Worm (Caenorhabditis elegans) whole organism, L2 larva: ENCODE results near the gene cyp-33C7.

Experiments used
- F13H6.1 ChIP-seq: sonication (generic microtip); optimal IDR thresholded peaks from 2 replicates; lab custom pipeline; 2016; ENCODE audit warnings: missing genetic modification characterization, missing compliant biosample characterization
- ZK546.5 ChIP-seq: sonication (generic microtip); optimal IDR thresholded peaks from 2 replicates; lab custom pipeline; 2017; ENCODE audit warnings: missing biosample characterization, missing genetic modification characterization
- alr-1 ChIP-seq: fragments of 150-350 bp; optimal IDR thresholded peaks from 2 replicates; lab custom pipeline; 2014; ENCODE audit warnings: missing biosample characterization, missing genetic modification characterization
- ceh-16 ChIP-seq: fragments of 150-350 bp; optimal IDR thresholded peaks from 2 replicates; lab custom pipeline; 2014; ENCODE audit warnings: missing biosample characterization, missing genetic modification characterization
- egl-27 ChIP-seq: sonication (generic microtip); optimal IDR thresholded peaks from 3 replicates; lab custom pipeline; 2017; ENCODE audit warnings: missing biosample characterization, missing genetic modification reagents, missing genetic modification characterization
- fos-1 ChIP-seq: fragments of 150-350 bp; optimal IDR thresholded peaks from 2 replicates; lab custom pipeline; 2014; ENCODE audit warnings: missing biosample characterization, missing genetic modification characterization
- lin-11 ChIP-seq: fragments of 150-350 bp; sonication (generic microtip); optimal IDR thresholded peaks from 2 replicates; lab custom pipeline; 2014; ENCODE audit warnings: missing biosample characterization, missing genetic modification characterization, inconsistent platforms, mixed read lengths
- lsy-2 ChIP-seq, 2 experiments: fragments of 150-350 bp in 1 of 2; sonication (generic microtip) in 1 of 2; optimal IDR thresholded peaks; 2 replicates each; lab custom pipeline; 2014 to 2017; ENCODE audit warnings: missing biosample characterization in 2 of 2, missing genetic modification characterization in 2 of 2
- mbf-1 ChIP-seq: sonication (generic microtip); optimal IDR thresholded peaks from 2 replicates; lab custom pipeline; 2017; ENCODE audit warnings: missing biosample characterization, missing genetic modification characterization
- mdl-1 ChIP-seq, 2 experiments: fragments of 150-350 bp in 1 of 2; sonication (generic microtip) in 1 of 2; optimal IDR thresholded peaks; 2 replicates each; lab custom pipeline; 2017; ENCODE audit warnings: missing biosample characterization in 2 of 2, missing genetic modification characterization in 2 of 2
- nhr-10 ChIP-seq: sonication (generic microtip); optimal IDR thresholded peaks from 2 replicates; lab custom pipeline; 2017; ENCODE audit warnings: missing biosample characterization, missing genetic modification characterization
- nhr-12 ChIP-seq: fragments of 150-350 bp; optimal IDR thresholded peaks from 2 replicates; lab custom pipeline; 2014; ENCODE audit warnings: missing biosample characterization, missing genetic modification characterization
- nhr-21 ChIP-seq: fragments of 150-350 bp; optimal IDR thresholded peaks from 2 replicates; lab custom pipeline; 2014; ENCODE audit warnings: missing biosample characterization, missing genetic modification characterization
- nhr-23 ChIP-seq: fragments of 150-350 bp; optimal IDR thresholded peaks from 2 replicates; lab custom pipeline; 2014; ENCODE audit warnings: missing biosample characterization, missing genetic modification reagents, missing genetic modification characterization
- nhr-25 ChIP-seq: fragments of 150-350 bp; sonication (generic microtip); optimal IDR thresholded peaks from 3 replicates; lab custom pipeline; 2014; ENCODE audit warnings: missing biosample characterization, missing genetic modification characterization
- nhr-6 ChIP-seq: fragments of 150-350 bp; optimal IDR thresholded peaks from 2 replicates; lab custom pipeline; 2014; ENCODE audit warnings: missing biosample characterization, missing genetic modification characterization
- nhr-77 ChIP-seq: fragments of 150-350 bp; optimal IDR thresholded peaks from 2 replicates; lab custom pipeline; 2014; ENCODE audit warnings: missing biosample characterization, missing genetic modification characterization
- sma-3 ChIP-seq: sonication (generic microtip); optimal IDR thresholded peaks from 2 replicates; lab custom pipeline; 2016; ENCODE audit warnings: missing genetic modification reagents, missing genetic modification characterization, missing compliant biosample characterization
- sma-9 ChIP-seq, 2 experiments: fragments of 150-350 bp in 1 of 2; sonication (generic microtip) in 1 of 2; optimal IDR thresholded peaks; 2 replicates each; lab custom pipeline; 2014 to 2016; ENCODE audit warnings: missing genetic modification characterization in 2 of 2, mild to moderate bottlenecking in 1 of 2, missing biosample characterization in 1 of 2, missing compliant biosample characterization in 1 of 2, missing genetic modification reagents in 1 of 2, moderate library complexity in 1 of 2
- unc-55 ChIP-seq: fragments of 150-350 bp; sonication (generic microtip); optimal IDR thresholded peaks from 3 replicates; lab custom pipeline; 2014; ENCODE audit warnings: missing biosample characterization, missing genetic modification reagents, missing genetic modification characterization
- zag-1 ChIP-seq: fragments of 150-350 bp; optimal IDR thresholded peaks from 2 replicates; lab custom pipeline; 2014; ENCODE audit warnings: missing biosample characterization, missing genetic modification characterization
- ztf-11 ChIP-seq: sonication (generic microtip); optimal IDR thresholded peaks from 2 replicates; lab custom pipeline; 2017; ENCODE audit warnings: missing biosample characterization, missing genetic modification characterization

Gene cyp-33C7

ce11 chrV:2285107-2285506 is 34.8 kb downstream of the cyp-33C7 start, which contains the start of gene nhr-227:
TSS of gene nhr-227 (plus strand) at chrV:2285432.
- TF ChIP-seq nhr-77 (tag; lab: Kevin White, UChicago): no peak
- TF ChIP-seq nhr-10 (tag; lab: Kevin White, UChicago): no peak
- TF ChIP-seq nhr-23 (tag; lab: Kevin White, UChicago): no peak
- no peak for TF ChIP-seq nhr-25 (tag; lab: Kevin White, UChicago)
- TF ChIP-seq unc-55 (GFP tag; lab: Kevin White, UChicago): no peak
- TF ChIP-seq ZK546.5 (tag; lab: Kevin White, UChicago): no peak
- no peak for TF ChIP-seq nhr-21 (tag; lab: Kevin White, UChicago)
- TF ChIP-seq nhr-6 (tag; lab: Kevin White, UChicago): no peak
- no peak for TF ChIP-seq lin-11 (tag; lab: Kevin White, UChicago)
- no peak for TF ChIP-seq nhr-12
- TF ChIP-seq fos-1 (tag; lab: Kevin White, UChicago): no peak

DNA sequence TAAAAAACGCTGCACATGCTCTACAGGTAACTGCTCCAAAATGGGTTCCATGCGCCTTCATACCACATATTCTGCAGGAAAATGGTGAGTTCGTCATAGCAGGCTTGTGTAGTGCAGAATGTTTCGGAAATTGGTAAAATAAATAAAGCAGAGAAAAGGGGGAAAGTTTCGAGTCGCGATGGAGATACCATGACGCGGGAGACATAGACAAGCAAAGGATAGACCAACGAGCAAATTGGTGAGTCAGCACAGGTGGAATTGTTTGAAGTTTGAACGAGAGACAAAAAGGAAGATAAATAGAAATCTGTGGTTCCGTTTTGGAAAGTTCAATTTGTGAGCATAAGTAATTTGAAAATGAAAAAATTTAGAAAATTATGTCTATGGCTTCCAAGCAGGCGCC is 40.0 kb downstream of the cyp-33C7 start, which contains the start of gene nhr-225:
Gene nhr-225 (minus strand): TSS at position 146 of the 400 bp plus-strand sequence.
- TF ChIP-seq zag-1 (tag; lab: Kevin White, UChicago): no peak
- TF ChIP-seq F13H6.1: no peak
- no peak for TF ChIP-seq nhr-12
- no peak for TF ChIP-seq egl-27
- TF ChIP-seq ZK546.5 (tag; lab: Kevin White, UChicago): no peak
- TF ChIP-seq sma-9 (GFP tag; optimal IDR thresholded peaks at IDR 0.05; lab: Kevin White, UChicago): peak; percentile 18
- no peak for TF ChIP-seq sma-9 (tag; optimal IDR thresholded peaks at IDR 0.05; lab: Kevin White, UChicago)
- TF ChIP-seq fos-1 (tag; lab: Kevin White, UChicago): peak; percentile 57
- no peak for TF ChIP-seq sma-3

DNA sequence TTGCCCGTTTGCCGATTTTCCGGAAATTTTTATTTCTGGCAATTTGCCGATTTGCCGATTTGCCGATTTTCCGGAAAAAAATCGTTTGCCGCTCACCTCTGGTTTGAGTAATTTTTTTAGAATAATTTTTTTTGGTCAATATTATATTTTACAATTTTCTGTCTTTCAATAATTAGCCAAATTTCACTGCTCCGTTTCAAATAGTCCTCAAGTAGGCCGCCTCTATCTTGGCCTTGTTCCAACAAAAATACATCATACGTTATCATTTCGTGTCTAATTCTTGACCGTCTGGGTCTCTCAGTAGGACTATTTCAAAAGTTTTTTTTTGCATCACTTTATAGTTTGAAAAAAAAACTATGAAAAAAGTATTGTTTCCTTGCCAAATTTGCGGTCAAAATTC is 41.9 kb downstream of the cyp-33C7 start, which contains the start of gene nhr-115:
Gene nhr-115 (plus strand): TSS at position 301 of the 400 bp plus-strand sequence.
- TF ChIP-seq alr-1 (tag; lab: Kevin White, UChicago): no peak
- peak; percentile 37 for TF ChIP-seq fos-1 (tag; lab: Kevin White, UChicago)

- no peak for TF ChIP-seq sma-3
- TF ChIP-seq ceh-16: no peak
- TF ChIP-seq mdl-1 (tag; optimal IDR thresholded peaks at IDR 0.05; lab: Kevin White, UChicago): no peak
- peak; percentile 46 for TF ChIP-seq fos-1 (tag; lab: Kevin White, UChicago)
- TF ChIP-seq nhr-25 (tag; lab: Kevin White, UChicago): no peak
- TF ChIP-seq, all 48 proteins: peak for 1
Measured at ce11 chrV:2294577-2294976, 44.2 kb downstream of the cyp-33C7 start, which contains the start of gene nhr-226. TSS of gene nhr-226 (plus strand) at chrV:2294877.

ce11 chrV:2300905-2301304 is 50.6 kb downstream of the cyp-33C7 start, which contains the start of gene Y19D10B.8:
TSS of gene Y19D10B.8 (minus strand) at chrV:2301005.
- TF ChIP-seq nhr-10 (tag; lab: Kevin White, UChicago) (no peak), ZK546.5 (tag; lab: Kevin White, UChicago) (no peak), nhr-77 (tag; lab: Kevin White, UChicago) (no peak), sma-9 (GFP tag; optimal IDR thresholded peaks at IDR 0.05; lab: Kevin White, UChicago) (no peak), sma-9 (tag; optimal IDR thresholded peaks at IDR 0.05; lab: Kevin White, UChicago) (no peak), ztf-11 (no peak), lsy-2 (tag; optimal IDR thresholded peaks at IDR 0.05; lab: Kevin White, UChicago) (no peak), mbf-1 (tag; lab: Kevin White, UChicago) (no peak)
